Fruit fly (Drosophila melanogaster) whole organism, prepupa: ENCODE data around the gene ben.
A peak's percentile ranks its signal among the peaks of the same experiment; 100 is the strongest.

Source experiments
- Blimp-1 ChIP-seq: fragments of 200-800 bp; sonication (Bioruptor generic); optimal IDR thresholded peaks from 3 replicates; lab custom pipeline; 2017; ENCODE audit warnings: missing biosample characterization, missing genetic modification characterization, mild to moderate bottlenecking, moderate library complexity, missing genetic modification reagents
- CG10669 ChIP-seq: fragments of 200-800 bp; sonication (Bioruptor generic); optimal IDR thresholded peaks from 3 replicates; lab custom pipeline; 2018; ENCODE audit warnings: missing biosample characterization, mild to moderate bottlenecking, missing genetic modification characterization, moderate library complexity
- CG11294 ChIP-seq: fragments of 200-800 bp; sonication (Bioruptor generic); IDR thresholded peaks from 2 replicates; pipeline ENCODE4 v1.3.6; 2022; ENCODE audit warnings: missing biosample characterization, missing genetic modification characterization
- CG11762 ChIP-seq: fragments of 200-800 bp; sonication (Bioruptor generic); optimal IDR thresholded peaks from 3 replicates; lab custom pipeline; 2016; ENCODE audit warnings: missing biosample characterization, missing genetic modification characterization; ENCODE audit not compliant: insufficient read depth
- CG1621 ChIP-seq: fragments of 200-800 bp; sonication (Bioruptor generic); optimal IDR thresholded peaks from 3 replicates; lab custom pipeline; 2018; ENCODE audit warnings: missing biosample characterization, mild to moderate bottlenecking, missing genetic modification characterization
- CG16779 ChIP-seq: fragments of 200-800 bp; sonication (Bioruptor generic); optimal IDR thresholded peaks from 3 replicates; lab custom pipeline; 2017; ENCODE audit warnings: missing biosample characterization, mild to moderate bottlenecking, missing genetic modification characterization
- CG3032 ChIP-seq: fragments of 200-800 bp; optimal IDR thresholded peaks from 2 replicates; lab custom pipeline; 2019; ENCODE audit warnings: missing biosample characterization, mild to moderate bottlenecking, missing genetic modification characterization, moderate library complexity
- CG31627 ChIP-seq: fragments of 200-800 bp; sonication (Bioruptor generic); optimal IDR thresholded peaks from 3 replicates; lab custom pipeline; 2016; ENCODE audit warnings: missing biosample characterization, missing genetic modification characterization
- CG32006 ChIP-seq: fragments of 200-800 bp; sonication (Bioruptor generic); optimal IDR thresholded peaks from 3 replicates; lab custom pipeline; 2017; ENCODE audit warnings: missing biosample characterization, mild to moderate bottlenecking, missing genetic modification characterization
- CG34406 ChIP-seq: fragments of 200-800 bp; sonication (Bioruptor generic); optimal IDR thresholded peaks from 3 replicates; lab custom pipeline; 2016; ENCODE audit warnings: missing biosample characterization, missing genetic modification characterization
- CG3919 ChIP-seq: fragments of 200-800 bp; sonication (Bioruptor generic); optimal IDR thresholded peaks from 3 replicates; lab custom pipeline; 2016; ENCODE audit warnings: missing biosample characterization, missing genetic modification characterization
- CG4318 ChIP-seq: fragments of 200-800 bp; sonication (Bioruptor generic); optimal IDR thresholded peaks from 3 replicates; lab custom pipeline; 2017; ENCODE audit warnings: missing biosample characterization, mild to moderate bottlenecking, missing genetic modification characterization
- CG6163 ChIP-seq: fragments of 200-800 bp; sonication (Bioruptor generic); IDR thresholded peaks from 3 replicates; pipeline ENCODE4 v1.3.6; 2022; ENCODE audit warnings: missing biosample characterization, missing genetic modification characterization
- CG6792 ChIP-seq: fragments of 200-800 bp; sonication (Bioruptor generic); optimal IDR thresholded peaks from 3 replicates; lab custom pipeline; 2016; ENCODE audit warnings: missing biosample characterization, missing genetic modification characterization
- CG6808 ChIP-seq: fragments of 200-800 bp; sonication (Bioruptor generic); optimal IDR thresholded peaks from 3 replicates; lab custom pipeline; 2017; ENCODE audit warnings: missing biosample characterization, missing genetic modification characterization, mild to moderate bottlenecking, moderate library complexity, missing genetic modification reagents
- CG6854 ChIP-seq: fragments of 200-800 bp; sonication (Bioruptor generic); optimal IDR thresholded peaks from 2 replicates; lab custom pipeline; 2017; ENCODE audit warnings: missing biosample characterization, mild to moderate bottlenecking, missing genetic modification characterization
- CG7368 ChIP-seq: fragments of 200-800 bp; sonication (Bioruptor generic); optimal IDR thresholded peaks from 3 replicates; lab custom pipeline; 2016; ENCODE audit warnings: missing biosample characterization, missing genetic modification characterization
- CG8119 ChIP-seq: fragments of 200-800 bp; sonication (Bioruptor generic); IDR thresholded peaks from 3 replicates; pipeline ENCODE4 v1.3.6; 2022; ENCODE audit warnings: missing biosample characterization, missing genetic modification characterization
- CG8319 ChIP-seq: fragments of 200-800 bp; sonication (Bioruptor generic); optimal IDR thresholded peaks from 3 replicates; lab custom pipeline; 2016; ENCODE audit warnings: missing biosample characterization, missing genetic modification characterization
- Eip75B ChIP-seq: fragments of 200-800 bp; sonication (Bioruptor generic); optimal IDR thresholded peaks from 3 replicates; lab custom pipeline; 2016; ENCODE audit warnings: missing biosample characterization, missing genetic modification characterization
- Eip78C ChIP-seq: fragments of 200-800 bp; sonication (Bioruptor generic); peaks from one replicate; lab custom pipeline; 2016; ENCODE audit warnings: missing biosample characterization, missing genetic modification characterization
- Eip93F ChIP-seq: fragments of 200-800 bp; sonication (Bioruptor generic); optimal IDR thresholded peaks from 2 replicates; lab custom pipeline; 2016; ENCODE audit warnings: missing biosample characterization, mild to moderate bottlenecking, missing genetic modification characterization
- Ets96B ChIP-seq: fragments of 200-800 bp; optimal IDR thresholded peaks from 2 replicates; lab custom pipeline; 2019; ENCODE audit warnings: missing biosample characterization, mild to moderate bottlenecking, missing genetic modification characterization, moderate library complexity
- Gug ChIP-seq: fragments of 200-800 bp; sonication (Bioruptor generic); IDR thresholded peaks from 2 replicates; pipeline ENCODE4 v1.3.6; 2022; ENCODE audit warnings: missing biosample characterization, missing genetic modification characterization
- Hr38 ChIP-seq: sonication (Bioruptor generic); optimal IDR thresholded peaks from 2 replicates; lab custom pipeline; 2016; ENCODE audit warnings: missing biosample characterization, missing genetic modification characterization
- Hr4 ChIP-seq: fragments of 200-800 bp; sonication (Bioruptor generic); optimal IDR thresholded peaks from 3 replicates; lab custom pipeline; 2016; ENCODE audit warnings: missing biosample characterization, missing genetic modification characterization
- Lpt ChIP-seq: fragments of 200-800 bp; sonication (Bioruptor generic); optimal IDR thresholded peaks from 3 replicates; lab custom pipeline; 2016; ENCODE audit warnings: missing biosample characterization, missing genetic modification characterization
- Met ChIP-seq: fragments of 200-800 bp; sonication (Bioruptor generic); optimal IDR thresholded peaks from 3 replicates; lab custom pipeline; 2016; ENCODE audit warnings: missing biosample characterization, missing genetic modification characterization
- OdsH ChIP-seq: fragments of 200-800 bp; sonication (Bioruptor generic); optimal IDR thresholded peaks from 3 replicates; lab custom pipeline; 2016; ENCODE audit warnings: missing biosample characterization, missing genetic modification characterization
- Smox ChIP-seq: fragments of 200-800 bp; sonication (Bioruptor generic); optimal IDR thresholded peaks from 3 replicates; lab custom pipeline; 2016; ENCODE audit warnings: missing biosample characterization, missing genetic modification characterization
- Sox102F ChIP-seq: fragments of 200-800 bp; sonication (Bioruptor generic); optimal IDR thresholded peaks from 2 replicates; lab custom pipeline; 2016; ENCODE audit warnings: missing biosample characterization, mild to moderate bottlenecking, missing genetic modification characterization
- Sox15 ChIP-seq: fragments of 200-800 bp; sonication (Bioruptor generic); optimal IDR thresholded peaks from 3 replicates; lab custom pipeline; 2016; ENCODE audit warnings: missing biosample characterization, missing genetic modification characterization
- achi ChIP-seq: fragments of 200-800 bp; sonication (Bioruptor generic); optimal IDR thresholded peaks from 3 replicates; lab custom pipeline; 2016; ENCODE audit warnings: missing biosample characterization, missing genetic modification characterization
- acj6 ChIP-seq: fragments of 200-800 bp; sonication (Bioruptor generic); optimal IDR thresholded peaks from 3 replicates; lab custom pipeline; 2016; ENCODE audit warnings: missing biosample characterization, missing genetic modification characterization
- cyc ChIP-seq: fragments of 200-800 bp; sonication (Bioruptor generic); optimal IDR thresholded peaks from 3 replicates; lab custom pipeline; 2016; ENCODE audit warnings: missing biosample characterization, missing genetic modification characterization
- dac ChIP-seq: fragments of 200-800 bp; sonication (Bioruptor generic); optimal IDR thresholded peaks from 2 replicates; lab custom pipeline; 2017; ENCODE audit warnings: missing biosample characterization, mild to moderate bottlenecking, missing genetic modification characterization
- dsx ChIP-seq: fragments of 200-800 bp; optimal IDR thresholded peaks from 3 replicates; lab custom pipeline; 2019; ENCODE audit warnings: missing biosample characterization, mild to moderate bottlenecking, missing genetic modification characterization, moderate library complexity; ENCODE audit not compliant: poor library complexity, severe bottlenecking
- eg ChIP-seq: fragments of 200-800 bp; sonication (Bioruptor generic); IDR thresholded peaks from 3 replicates; pipeline ENCODE4 v1.3.6; 2022; ENCODE audit warnings: missing biosample characterization, missing genetic modification characterization
- esn ChIP-seq: fragments of 200-800 bp; sonication (Bioruptor generic); optimal IDR thresholded peaks from 2 replicates; lab custom pipeline; 2016; ENCODE audit warnings: missing biosample characterization, mild to moderate bottlenecking, missing genetic modification characterization, moderate library complexity
- fd59A ChIP-seq: fragments of 200-800 bp; sonication (Bioruptor generic); optimal IDR thresholded peaks from 2 replicates; lab custom pipeline; 2017; ENCODE audit warnings: missing biosample characterization, mild to moderate bottlenecking, missing genetic modification characterization, missing genetic modification reagents
- fkh ChIP-seq: fragments of 200-800 bp; sonication (Bioruptor generic); optimal IDR thresholded peaks from 3 replicates; lab custom pipeline; 2017; ENCODE audit warnings: missing biosample characterization, mild to moderate bottlenecking, missing genetic modification characterization, moderate library complexity
- lz ChIP-seq: fragments of 200-800 bp; sonication (Bioruptor generic); optimal IDR thresholded peaks from 3 replicates; lab custom pipeline; 2016; ENCODE audit warnings: missing biosample characterization, missing genetic modification characterization
- net ChIP-seq: fragments of 200-800 bp; sonication (Bioruptor generic); optimal IDR thresholded peaks from 3 replicates; lab custom pipeline; 2016; ENCODE audit warnings: missing biosample characterization, missing genetic modification characterization
- pdm3 ChIP-seq: fragments of 200-800 bp; sonication (Bioruptor generic); optimal IDR thresholded peaks from 3 replicates; lab custom pipeline; 2016; ENCODE audit warnings: missing biosample characterization, missing genetic modification characterization
- salr ChIP-seq, 2 experiments: fragments of 200-800 bp; sonication (Bioruptor generic); optimal IDR thresholded peaks; 3 replicates each; lab custom pipeline; 2016 to 2018; ENCODE audit warnings: missing biosample characterization in 2 of 2, missing genetic modification characterization in 2 of 2, mild to moderate bottlenecking in 1 of 2
- spab ChIP-seq: fragments of 200-800 bp; sonication (Bioruptor generic); optimal IDR thresholded peaks from 2 replicates; lab custom pipeline; 2017; ENCODE audit warnings: missing biosample characterization, mild to moderate bottlenecking, missing genetic modification characterization, missing genetic modification reagents
- ss ChIP-seq, 2 experiments: fragments of 200-800 bp; sonication (Bioruptor generic); optimal IDR thresholded peaks; 2 replicates in 1 of 2; 3 replicates in 1 of 2; lab custom pipeline; 2017 to 2018; ENCODE audit warnings: mild to moderate bottlenecking in 2 of 2, missing biosample characterization in 2 of 2, missing genetic modification characterization in 2 of 2, moderate library complexity in 1 of 2
- svp ChIP-seq: fragments of 200-800 bp; sonication (Bioruptor generic); peaks from one replicate; lab custom pipeline; 2016; ENCODE audit warnings: missing biosample characterization, missing genetic modification characterization
- topi ChIP-seq: fragments of 200-800 bp; sonication (Bioruptor generic); optimal IDR thresholded peaks from 3 replicates; lab custom pipeline; 2016; ENCODE audit warnings: missing biosample characterization, missing genetic modification characterization
- vri ChIP-seq: fragments of 200-800 bp; sonication (Bioruptor generic); optimal IDR thresholded peaks from 3 replicates; lab custom pipeline; 2016; ENCODE audit warnings: missing biosample characterization, mild to moderate bottlenecking, missing genetic modification characterization

The ben gene

DNA sequence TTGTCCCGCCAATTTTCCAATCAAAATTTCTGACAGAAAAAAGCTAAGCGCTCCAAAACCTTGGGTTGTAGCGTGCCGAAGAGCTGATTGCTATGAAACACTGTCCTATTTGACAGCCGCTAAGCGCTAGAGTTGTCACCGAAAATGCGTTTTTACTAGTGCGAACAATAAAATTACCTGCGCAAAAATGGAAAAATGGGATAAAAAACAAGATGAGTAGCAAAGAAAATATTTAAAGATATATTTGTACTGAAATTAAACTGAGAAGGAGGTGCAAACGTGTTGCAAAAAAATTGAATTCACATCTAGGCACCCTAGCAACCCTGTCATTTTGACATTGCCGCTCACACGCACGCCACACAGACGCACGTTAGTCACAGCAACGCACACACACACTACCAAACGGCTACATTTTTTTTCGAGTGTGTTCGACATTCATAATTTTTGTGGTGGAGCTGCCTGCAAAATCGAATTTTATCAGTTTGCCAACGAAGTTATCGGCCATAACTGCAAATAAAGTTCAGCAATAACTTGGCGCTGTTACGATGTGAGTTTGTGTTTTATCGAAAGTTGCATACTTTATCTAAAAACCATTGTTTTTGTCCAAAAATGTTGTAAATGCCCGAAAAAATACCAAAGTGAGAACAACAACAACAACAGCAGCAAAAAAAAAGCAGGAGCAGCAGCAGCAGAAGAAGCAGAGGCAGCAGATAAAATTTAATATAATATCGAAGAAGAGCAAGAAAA, at the start of gene ben:
Gene ben (plus strand): TSS at position 369 of the 747 bp plus-strand sequence.
- peak; percentile 64 to 75 for TF ChIP-seq ss (GFP tag; optimal IDR thresholded peaks at IDR 0.05; lab: Kevin White, UChicago)
- TF ChIP-seq CG32006 (GFP tag; lab: Kevin White, UChicago) = peak; percentile 86
- peak; percentile 78 for TF ChIP-seq CG6792 (GFP tag; lab: Kevin White, UChicago)
- TF ChIP-seq CG7368 = peak; percentile 62
- peak; percentile 56 for TF ChIP-seq dac (GFP tag; lab: Kevin White, UChicago)
- no peak for TF ChIP-seq Eip93F
- TF ChIP-seq Lpt (GFP tag; lab: Kevin White, UChicago) = peak; percentile 43
- peak; percentile 60 for TF ChIP-seq spab
- TF ChIP-seq CG8319 = peak; percentile 66
- TF ChIP-seq CG6808 (GFP tag; lab: Kevin White, UChicago) = peak; percentile 72
- no peak for TF ChIP-seq CG6854 (GFP tag; lab: Kevin White, UChicago)
- peak; percentile 45 for TF ChIP-seq vri (GFP tag; lab: Kevin White, UChicago)
- TF ChIP-seq CG11294 (GFP tag; lab: Robert Waterston, UW) = peak; percentile 69
- TF ChIP-seq acj6 (GFP tag; lab: Kevin White, UChicago) = peak; percentile 83
- peak; percentile 87 for TF ChIP-seq CG6163
- peak; percentile 100 for TF ChIP-seq achi (GFP tag; lab: Kevin White, UChicago)
- peak; percentile 79 for TF ChIP-seq Gug (GFP tag; lab: Robert Waterston, UW)
- peak; percentile 95 for TF ChIP-seq svp
- TF ChIP-seq CG31627 (GFP tag; lab: Kevin White, UChicago) = peak; percentile 88
- TF ChIP-seq topi (GFP tag; lab: Kevin White, UChicago) = peak; percentile 82
- TF ChIP-seq Smox = peak; percentile 73
- peak; percentile 65 for TF ChIP-seq dsx
- TF ChIP-seq OdsH (GFP tag; lab: Kevin White, UChicago) = peak; percentile 80
- TF ChIP-seq Eip78C (GFP tag; lab: Kevin White, UChicago) = peak; percentile 88
- peak; percentile 65 for TF ChIP-seq Ets96B (tag; lab: Kevin White, UChicago)
- peak; percentile 41 for TF ChIP-seq fkh (GFP tag; lab: Kevin White, UChicago)
- peak; percentile 84 for TF ChIP-seq Met (GFP tag; lab: Kevin White, UChicago)
- TF ChIP-seq Sox15 (GFP tag; lab: Kevin White, UChicago) = peak; percentile 82
- peak; percentile 65 for TF ChIP-seq CG1621 (tag; lab: Kevin White, UChicago)
- peak; percentile 49 for TF ChIP-seq net (GFP tag; lab: Kevin White, UChicago)
- peak; percentile 61 to 64 for TF ChIP-seq salr (GFP tag; optimal IDR thresholded peaks at IDR 0.05; lab: Kevin White, UChicago)
- peak; percentile 87 for TF ChIP-seq pdm3 (GFP tag; lab: Kevin White, UChicago)
- peak; percentile 78 for TF ChIP-seq CG10669 (GFP tag; lab: Kevin White, UChicago)
- TF ChIP-seq CG16779 (tag; lab: Kevin White, UChicago) = no peak
- TF ChIP-seq Sox102F (GFP tag; lab: Kevin White, UChicago) = peak; percentile 68
- peak; percentile 74 for TF ChIP-seq Eip75B (GFP tag; lab: Kevin White, UChicago)
- TF ChIP-seq cyc = peak; percentile 83
- peak; percentile 71 for TF ChIP-seq fd59A (GFP tag; lab: Kevin White, UChicago)
- no peak for TF ChIP-seq Hr38 (GFP tag; lab: Kevin White, UChicago)
- peak; percentile 71 for TF ChIP-seq CG8119
- TF ChIP-seq Blimp-1 = peak; percentile 64
- peak; percentile 83 for TF ChIP-seq Hr4 (GFP tag; lab: Kevin White, UChicago)
- peak; percentile 84 for TF ChIP-seq esn (GFP tag; lab: Kevin White, UChicago)
- TF ChIP-seq CG3919 = peak; percentile 70
- TF ChIP-seq lz = peak; percentile 88
- peak; percentile 77 for TF ChIP-seq CG4318 (GFP tag; lab: Kevin White, UChicago)
- TF ChIP-seq CG3032 (tag; lab: Kevin White, UChicago) = peak; percentile 86
- peak; percentile 80 for TF ChIP-seq eg (GFP tag; lab: Robert Waterston, UW)
- TF ChIP-seq CG11762 (GFP tag; lab: Kevin White, UChicago) = peak; percentile 66
- TF ChIP-seq CG34406 (GFP tag; lab: Kevin White, UChicago) = peak; percentile 79
